Worm (Caenorhabditis elegans) whole organism, young adult: Measurements from ENCODE around the gene alh-7.

Experiments used
- B0336.3 ChIP-seq: fragments of 200-800 bp; sonication (Bioruptor generic); IDR thresholded peaks from 2 replicates; pipeline ENCODE4 v1.3.6; 2022; ENCODE audit warnings: missing genetic modification characterization, missing compliant biosample characterization
- C06A6.2 ChIP-seq: fragments of 200-800 bp; sonication (Bioruptor generic); conservative IDR thresholded peaks from 2 replicates; pipeline ENCODE4 v1.3.6; 2022; ENCODE audit warnings: missing genetic modification characterization, missing compliant biosample characterization
- F33H1.4 ChIP-seq: fragments of 200-800 bp; sonication (Bioruptor generic); IDR thresholded peaks from 2 replicates; pipeline ENCODE4 v1.3.6; 2022; ENCODE audit warnings: missing genetic modification reagents, missing genetic modification characterization, missing compliant biosample characterization
- Y67H2A.10 ChIP-seq: fragments of 200-800 bp; sonication (Bioruptor generic); conservative IDR thresholded peaks from 2 replicates; pipeline ENCODE4 v1.3.6; 2022; ENCODE audit warnings: missing genetic modification reagents, missing genetic modification characterization, missing compliant biosample characterization
- ZK185.1 ChIP-seq: sonication (generic microtip); optimal IDR thresholded peaks from 2 replicates; lab custom pipeline; 2016; ENCODE audit warnings: mild to moderate bottlenecking, missing genetic modification characterization, missing compliant biosample characterization; ENCODE audit not compliant: poor library complexity, severe bottlenecking
- aptf-2 ChIP-seq: fragments of 200-800 bp; sonication (Bioruptor generic); conservative IDR thresholded peaks from 2 replicates; pipeline ENCODE4 v1.3.6; 2022; ENCODE audit warnings: missing genetic modification reagents, missing genetic modification characterization, missing compliant biosample characterization
- attf-5 ChIP-seq: fragments of 200-800 bp; sonication (Bioruptor generic); optimal IDR thresholded peaks from 2 replicates; lab custom pipeline; 2018; ENCODE audit warnings: mild to moderate bottlenecking, missing genetic modification characterization, missing compliant biosample characterization
- bed-1 ChIP-seq: fragments of 200-800 bp; sonication (Bioruptor generic); IDR thresholded peaks from 2 replicates; pipeline ENCODE4 v1.3.6; 2022; ENCODE audit warnings: missing genetic modification reagents, missing genetic modification characterization, missing compliant biosample characterization
- bed-2 ChIP-seq: fragments of 200-800 bp; sonication (Bioruptor generic); IDR thresholded peaks from 2 replicates; pipeline ENCODE4 v1.3.6; 2022; ENCODE audit warnings: missing genetic modification reagents, missing genetic modification characterization, missing compliant biosample characterization
- cebp-1 ChIP-seq, 2 experiments: fragments of 200-800 bp in 1 of 2; sonication (Bioruptor generic) in 1 of 2; sonication (generic microtip) in 1 of 2; IDR thresholded peaks in 1 of 2; optimal IDR thresholded peaks in 1 of 2; 2 replicates each; pipeline versions ENCODE4 v1.3.6 to Lab custom; 2017 to 2022; ENCODE audit warnings: missing compliant biosample characterization in 2 of 2, missing genetic modification characterization in 2 of 2, mild to moderate bottlenecking in 1 of 2, missing genetic modification reagents in 1 of 2, moderate library complexity in 1 of 2
- ceh-100 ChIP-seq: fragments of 200-800 bp; sonication (Bioruptor generic); IDR thresholded peaks from 2 replicates; pipeline ENCODE4 v1.3.6; 2022; ENCODE audit warnings: missing genetic modification reagents, missing genetic modification characterization, missing compliant biosample characterization
- ceh-27 ChIP-seq: fragments of 200-800 bp; sonication (Bioruptor generic); optimal IDR thresholded peaks from 2 replicates; lab custom pipeline; 2018; ENCODE audit warnings: mild to moderate bottlenecking, missing genetic modification characterization, moderate library complexity, missing compliant biosample characterization
- dox-1 ChIP-seq: fragments of 200-800 bp; sonication (Bioruptor generic); IDR thresholded peaks from 2 replicates; pipeline ENCODE4 v1.3.6; 2022; ENCODE audit warnings: missing genetic modification reagents, missing genetic modification characterization, missing compliant biosample characterization
- dpl-1 ChIP-seq: fragments of 150-350 bp; optimal IDR thresholded peaks from 2 replicates; lab custom pipeline; 2014; ENCODE audit warnings: missing biosample characterization, missing genetic modification reagents, missing genetic modification characterization
- egrh-3 ChIP-seq: fragments of 200-800 bp; sonication (Bioruptor generic); IDR thresholded peaks from 2 replicates; pipeline ENCODE4 v1.3.6; 2022; ENCODE audit warnings: missing genetic modification reagents, missing genetic modification characterization, missing compliant biosample characterization
- ekl-4 ChIP-seq: fragments of 200-800 bp; sonication (Bioruptor generic); IDR thresholded peaks from 2 replicates; pipeline ENCODE4 v1.3.6; 2022; ENCODE audit warnings: missing genetic modification reagents, missing genetic modification characterization, missing compliant biosample characterization
- ets-4 ChIP-seq: fragments of 200-800 bp; sonication (Bioruptor generic); optimal IDR thresholded peaks from 2 replicates; lab custom pipeline; 2018; ENCODE audit warnings: mild to moderate bottlenecking, missing genetic modification characterization, missing compliant biosample characterization
- gei-17 ChIP-seq: fragments of 200-800 bp; sonication (Bioruptor generic); optimal IDR thresholded peaks from 2 replicates; lab custom pipeline; 2018; ENCODE audit warnings: mild to moderate bottlenecking, missing genetic modification characterization, missing compliant biosample characterization
- hmg-1.2 ChIP-seq: fragments of 200-800 bp; sonication (Bioruptor generic); IDR thresholded peaks from 2 replicates; pipeline ENCODE4 v1.3.6; 2022; ENCODE audit warnings: missing genetic modification reagents, missing genetic modification characterization, missing compliant biosample characterization
- let-607 ChIP-seq, 2 experiments: fragments of 200-800 bp in 1 of 2; sonication (Bioruptor generic) in 1 of 2; sonication (generic microtip) in 1 of 2; optimal IDR thresholded peaks; 2 replicates each; lab custom pipeline; 2016 to 2018; ENCODE audit warnings: mild to moderate bottlenecking in 2 of 2, missing compliant biosample characterization in 2 of 2, missing genetic modification characterization in 2 of 2, moderate library complexity in 2 of 2, missing genotype in 1 of 2
- lin-26 ChIP-seq: fragments of 200-800 bp; sonication (Bioruptor generic); IDR thresholded peaks from 2 replicates; pipeline ENCODE4 v1.3.6; 2022; ENCODE audit warnings: missing genetic modification reagents, missing genetic modification characterization, missing compliant biosample characterization
- lir-1 ChIP-seq: fragments of 200-800 bp; sonication (Bioruptor generic); conservative IDR thresholded peaks from 2 replicates; pipeline ENCODE4 v1.3.6; 2022; ENCODE audit warnings: missing genetic modification reagents, missing genetic modification characterization, missing compliant biosample characterization
- madf-10 ChIP-seq: sonication (generic microtip); optimal IDR thresholded peaks from 2 replicates; lab custom pipeline; 2016; ENCODE audit warnings: mild to moderate bottlenecking, missing genetic modification characterization, missing compliant biosample characterization
- mes-4 ChIP-seq: sonication (generic microtip); optimal IDR thresholded peaks from 2 replicates; lab custom pipeline; 2016; ENCODE audit warnings: missing genotype, missing genetic modification characterization, missing compliant biosample characterization
- nfyb-1 ChIP-seq: fragments of 200-800 bp; sonication (Bioruptor generic); IDR thresholded peaks from 2 replicates; pipeline ENCODE4 v1.3.6; 2022; ENCODE audit warnings: missing genetic modification reagents, missing genetic modification characterization, missing compliant biosample characterization
- nhr-80 ChIP-seq: sonication (generic microtip); optimal IDR thresholded peaks from 2 replicates; lab custom pipeline; 2016; ENCODE audit warnings: missing genetic modification characterization, missing compliant biosample characterization
- nhr-90 ChIP-seq: sonication (generic microtip); optimal IDR thresholded peaks from 2 replicates; lab custom pipeline; 2016; ENCODE audit warnings: missing genotype, mild to moderate bottlenecking, missing genetic modification characterization, missing compliant biosample characterization
- rpc-1 ChIP-seq, 2 experiments: fragments of 150-350 bp in 1 of 2; sonication (generic microtip) in 1 of 2; optimal IDR thresholded peaks; 2 replicates each; lab custom pipeline; 2014 to 2018; ENCODE audit warnings: missing biosample characterization in 1 of 2, missing genetic modification characterization in 1 of 2, missing genetic modification reagents in 1 of 2, missing genotype in 1 of 2
- snpc-3.4 ChIP-seq: sonication (generic microtip); optimal IDR thresholded peaks from 2 replicates; lab custom pipeline; 2017; ENCODE audit warnings: missing genetic modification characterization, mild to moderate bottlenecking, missing compliant biosample characterization, antibody characterized with exemption, moderate library complexity, missing genotype, missing genetic modification reagents
- snpc-4 ChIP-seq, 5 experiments: fragments of 150-350 bp in 1 of 5; sonication (generic microtip) in 4 of 5; optimal IDR thresholded peaks; 2 replicates each; lab custom pipeline; 2014 to 2018; ENCODE audit warnings: missing genetic modification characterization in 5 of 5, missing biosample characterization in 3 of 5, antibody characterized with exemption in 2 of 5, mild to moderate bottlenecking in 2 of 5, missing compliant biosample characterization in 2 of 5, missing genotype in 2 of 5, moderate library complexity in 2 of 5, missing genetic modification reagents in 1 of 5
- zfh-2 ChIP-seq: fragments of 200-800 bp; sonication (Bioruptor generic); conservative IDR thresholded peaks from 2 replicates; pipeline ENCODE4 v1.3.6; 2022; ENCODE audit warnings: missing genetic modification reagents, missing genetic modification characterization, missing compliant biosample characterization
- ztf-18 ChIP-seq: sonication (generic microtip); optimal IDR thresholded peaks from 2 replicates; lab custom pipeline; 2016; ENCODE audit warnings: missing genotype, mild to moderate bottlenecking, missing genetic modification characterization, missing compliant biosample characterization
- ztf-22 ChIP-seq: fragments of 200-800 bp; sonication (Bioruptor generic); optimal IDR thresholded peaks from 2 replicates; lab custom pipeline; 2018; ENCODE audit warnings: mild to moderate bottlenecking, missing genetic modification characterization, moderate library complexity, missing compliant biosample characterization

alh-7 gene

ce11 chrII:13460592-13461395, 30.8 kb downstream of the alh-7 start, which contains the start of gene pqn-27 (continued):
- peak; percentile 40 for TF ChIP-seq gei-17 (GFP tag; lab: Kevin White, UChicago)
- peak; percentile 63 for TF ChIP-seq nfyb-1
- TF ChIP-seq ztf-22 (GFP tag; lab: Kevin White, UChicago) = peak; percentile 65
- TF ChIP-seq ceh-27 (GFP tag; lab: Kevin White, UChicago) = no peak
- TF ChIP-seq cebp-1 (GFP tag; IDR thresholded peaks at IDR 0.05; lab: Robert Waterston, UW) = no peak
- peak; percentile 50 for TF ChIP-seq cebp-1 (tag; optimal IDR thresholded peaks at IDR 0.05; lab: Kevin White, UChicago)

- TF ChIP-seq ekl-4 (GFP tag; lab: Robert Waterston, UW) (no peak), hmg-1.2 (GFP tag; lab: Robert Waterston, UW) (0 out of 2 replicates have a peak, but pooled peaks have one; percentile 29), snpc-3.4 (tag; lab: Kevin White, UChicago) (no peak), snpc-4 (GFP tag; optimal IDR thresholded peaks at IDR 0.05; lab: Kevin White, UChicago) (no peak), snpc-4 (tag; optimal IDR thresholded peaks at IDR 0.05; lab: Kevin White, UChicago) (peak in 3 of 4 experiments; percentile 20 to 64 (median 28)), let-607 (tag; optimal IDR thresholded peaks at IDR 0.05; lab: Kevin White, UChicago) (peak in 1 of 2 experiments; percentile 10), ztf-18 (tag; lab: Kevin White, UChicago) (no peak), zfh-2 (GFP tag; lab: Robert Waterston, UW) (peak; percentile 94), nhr-80 (peak; percentile 59), cebp-1 (GFP tag; IDR thresholded peaks at IDR 0.05; lab: Robert Waterston, UW) (no peak), cebp-1 (tag; optimal IDR thresholded peaks at IDR 0.05; lab: Kevin White, UChicago) (peak; percentile 39), egrh-3 (GFP tag; lab: Robert Waterston, UW) (0 out of 2 replicates have a peak, but pooled peaks have one; percentile 19), F33H1.4 (GFP tag; lab: Robert Waterston, UW) (no peak), aptf-2 (GFP tag; lab: Robert Waterston, UW) (no peak), dox-1 (peak; percentile 70), lin-26 (GFP tag; lab: Robert Waterston, UW) (0 out of 2 replicates have a peak, but pooled peaks have one; percentile 49), B0336.3 (GFP tag; lab: Robert Waterston, UW) (0 out of 2 replicates have a peak, but pooled peaks have one; percentile 20), dpl-1 (GFP tag; lab: Kevin White, UChicago) (no peak), ets-4 (GFP tag; lab: Kevin White, UChicago) (peak; percentile 23), attf-5 (peak; percentile 36)
Observed at ce11 chrII:13456622-13457021, 35.0 kb downstream of the alh-7 start.

- TF ChIP-seq mes-4 (tag; lab: Kevin White, UChicago) (no peak), C06A6.2 (GFP tag; lab: Robert Waterston, UW) (no peak), madf-10 (tag; lab: Kevin White, UChicago) (no peak), nhr-90 (tag; lab: Kevin White, UChicago) (no peak), bed-1 (GFP tag; lab: Robert Waterston, UW) (no peak), dpl-1 (GFP tag; lab: Kevin White, UChicago) (no peak), bed-2 (GFP tag; lab: Robert Waterston, UW) (no peak)
Observed at ce11 chrII:13454839-13455238, 36.7 kb downstream of the alh-7 start.

- TF ChIP-seq Y67H2A.10 (GFP tag; lab: Robert Waterston, UW) (no peak), zfh-2 (GFP tag; lab: Robert Waterston, UW) (peak; percentile 88), ZK185.1 (tag; lab: Kevin White, UChicago) (no peak), rpc-1 (optimal IDR thresholded peaks at IDR 0.05; lab: Kevin White, UChicago) (no peak), rpc-1 (tag; optimal IDR thresholded peaks at IDR 0.05; lab: Kevin White, UChicago) (no peak), egrh-3 (GFP tag; lab: Robert Waterston, UW) (peak; percentile 75; the same call in 1 of the 2 replicates), lir-1 (GFP tag; lab: Robert Waterston, UW) (no peak), ceh-100 (GFP tag; lab: Robert Waterston, UW) (no peak)
Observed at ce11 chrII:13451321-13451720, 40.3 kb downstream of the alh-7 start.
